Worm (Caenorhabditis elegans): Measurements from ENCODE around the gene K09D9.1.

DNA sequence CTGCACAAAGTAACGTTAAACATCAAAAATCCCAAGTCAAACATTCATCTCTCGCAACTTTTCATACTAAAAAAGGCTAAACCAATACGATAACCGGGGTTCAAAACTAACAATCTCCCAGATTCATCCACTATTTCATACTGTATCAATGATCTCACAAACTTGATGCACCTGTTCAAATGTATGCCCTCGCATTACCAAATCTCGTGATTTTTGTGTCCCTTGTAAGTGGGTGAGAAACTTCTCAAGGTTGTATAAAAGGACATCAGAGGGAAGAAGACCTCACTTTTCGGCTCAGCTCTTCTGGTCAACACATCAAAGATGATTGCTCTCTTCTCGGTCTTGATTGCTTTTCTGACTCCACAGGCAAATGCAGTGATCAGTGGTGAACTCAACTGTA, 18.8 kb downstream of the K09D9.1 start, which contains the start of gene phat-3:
- TF ChIP-seq nhr-21 (tag; optimal IDR thresholded peaks at IDR 0.05) (no peak), R02D3.7 (tag; optimal IDR thresholded peaks at IDR 0.05) (no peak), ztf-4 (tag; optimal IDR thresholded peaks at IDR 0.05) (no peak), mdl-1 (tag; optimal IDR thresholded peaks at IDR 0.05) (no peak)
